Worm (Caenorhabditis elegans): Measurements from ENCODE around the gene C36B7.6.

ce11 chrX:7076485-7076884 is 23.7 kb downstream of the C36B7.6 start:
- no peak for TF ChIP-seq ztf-23 (GFP tag; IDR thresholded peaks at IDR 0.05)
- TF ChIP-seq ztf-29 (GFP tag; IDR thresholded peaks at IDR 0.05): no peak
- no peak for TF ChIP-seq klf-2 (GFP tag; conservative IDR thresholded peaks at IDR 0.05)
- no peak for TF ChIP-seq tab-1 (GFP tag; IDR thresholded peaks at IDR 0.05)
- TF ChIP-seq flt-1 (GFP tag; IDR thresholded peaks at IDR 0.05): no peak
